Worm (Caenorhabditis elegans) whole organism, early embryonic: Measurements from ENCODE around the gene asp-12.

Experiments
- B0310.2 ChIP-seq: sonication (generic microtip); optimal IDR thresholded peaks from 2 replicates; lab custom pipeline; 2016; ENCODE audit warnings: mild to moderate bottlenecking, missing genetic modification characterization, missing compliant biosample characterization
- F13C5.2 ChIP-seq: sonication (generic microtip); optimal IDR thresholded peaks from 2 replicates; lab custom pipeline; 2017; ENCODE audit warnings: mild to moderate bottlenecking, missing genetic modification characterization, inconsistent platforms, missing compliant biosample characterization
- aly-1 ChIP-seq: sonication (generic microtip); optimal IDR thresholded peaks from 2 replicates; lab custom pipeline; 2016; ENCODE audit warnings: missing genetic modification characterization, missing compliant biosample characterization
- ama-1 ChIP-seq: fragments of 150-350 bp; optimal IDR thresholded peaks from 2 replicates; lab custom pipeline; 2014
- ceh-13 ChIP-seq: fragments of 200-800 bp; sonication (Bioruptor generic); optimal IDR thresholded peaks from 2 replicates; lab custom pipeline; 2018; ENCODE audit warnings: mild to moderate bottlenecking, missing genetic modification characterization, missing compliant biosample characterization
- ceh-36 ChIP-seq: sonication (generic microtip); optimal IDR thresholded peaks from 2 replicates; lab custom pipeline; 2016; ENCODE audit warnings: missing genetic modification characterization, inconsistent platforms, missing compliant biosample characterization
- ets-7 ChIP-seq: sonication (generic microtip); optimal IDR thresholded peaks from 2 replicates; lab custom pipeline; 2016; ENCODE audit warnings: missing genotype, missing genetic modification characterization, missing compliant biosample characterization
- flt-1 ChIP-seq: fragments of 200-800 bp; sonication (Bioruptor generic); IDR thresholded peaks from 2 replicates; pipeline ENCODE4 v1.3.6; 2022; ENCODE audit warnings: missing genetic modification characterization, missing compliant biosample characterization
- hmbx-1 ChIP-seq: sonication (generic microtip); optimal IDR thresholded peaks from 2 replicates; lab custom pipeline; 2016; ENCODE audit warnings: mild to moderate bottlenecking, missing genetic modification characterization, missing compliant biosample characterization
- hmg-4 ChIP-seq: fragments of 200-800 bp; sonication (Bioruptor generic); optimal IDR thresholded peaks from 2 replicates; lab custom pipeline; 2018; ENCODE audit warnings: mild to moderate bottlenecking, missing genetic modification characterization, missing compliant biosample characterization
- hnd-1 ChIP-seq: sonication (generic microtip); optimal IDR thresholded peaks from 2 replicates; lab custom pipeline; 2016; ENCODE audit warnings: missing genetic modification characterization, missing compliant biosample characterization
- pes-1 ChIP-seq: fragments of 200-800 bp; sonication (Bioruptor generic); IDR thresholded peaks from 2 replicates; pipeline ENCODE4 v1.3.6; 2022; ENCODE audit warnings: missing genetic modification reagents, missing genetic modification characterization, missing compliant biosample characterization
- scrt-1 ChIP-seq: fragments of 200-800 bp; sonication (Bioruptor generic); IDR thresholded peaks from 2 replicates; pipeline ENCODE4 v1.3.6; 2022; ENCODE audit warnings: missing genetic modification characterization, missing compliant biosample characterization
- sea-1 ChIP-seq: fragments of 200-800 bp; sonication (Bioruptor generic); conservative IDR thresholded peaks from 2 replicates; pipeline ENCODE4 v1.3.6; 2022; ENCODE audit warnings: missing genetic modification characterization, missing compliant biosample characterization
- tbx-11 ChIP-seq: fragments of 200-800 bp; sonication (Bioruptor generic); IDR thresholded peaks from 2 replicates; pipeline ENCODE4 v1.3.6; 2022; ENCODE audit warnings: missing genetic modification characterization, missing compliant biosample characterization
- tbx-37 ChIP-seq: fragments of 200-800 bp; sonication (Bioruptor generic); conservative IDR thresholded peaks from 2 replicates; pipeline ENCODE4 v1.3.6; 2022; ENCODE audit warnings: missing genetic modification reagents, missing genetic modification characterization, missing compliant biosample characterization
- tra-4 ChIP-seq: sonication (generic microtip); optimal IDR thresholded peaks from 2 replicates; lab custom pipeline; 2017; ENCODE audit warnings: missing genetic modification characterization, missing compliant biosample characterization

The asp-12 gene

ce11 chrV:8268902-8269301 is at the start of gene asp-12, which contains the start of gene asp-6:
Gene asp-12, plus strand, starts transcription at chrV:8269210.
Gene asp-6, minus strand, starts transcription at chrV:8268937.
- TF ChIP-seq flt-1 (GFP tag; lab: Robert Waterston, UW), result no peak
- TF ChIP-seq scrt-1 (GFP tag; lab: Robert Waterston, UW), result no peak
- no peak for TF ChIP-seq ceh-36 (tag; lab: Kevin White, UChicago)
- no peak for TF ChIP-seq hnd-1 (tag; lab: Kevin White, UChicago)
- no peak for TF ChIP-seq ets-7 (tag; lab: Kevin White, UChicago)
- TF ChIP-seq ama-1 (lab: Kevin White, UChicago), result no peak
- no peak for TF ChIP-seq tra-4 (tag; lab: Kevin White, UChicago)
- no peak for TF ChIP-seq pes-1
- TF ChIP-seq hmbx-1 (tag; lab: Kevin White, UChicago), result no peak
- TF ChIP-seq hmg-4 (GFP tag; lab: Kevin White, UChicago), result no peak
- TF ChIP-seq aly-1 (tag; lab: Kevin White, UChicago), result no peak
- no peak for TF ChIP-seq tbx-37 (GFP tag; lab: Robert Waterston, UW)
- no peak for TF ChIP-seq ceh-13 (GFP tag; lab: Kevin White, UChicago)
- no peak for TF ChIP-seq B0310.2 (tag; lab: Kevin White, UChicago)
- no peak for TF ChIP-seq F13C5.2 (tag; lab: Kevin White, UChicago)
- TF ChIP-seq tbx-11 (GFP tag; lab: Robert Waterston, UW), result no peak
- TF ChIP-seq sea-1 (GFP tag; lab: Robert Waterston, UW), result no peak

- TF ChIP-seq ama-1 (lab: Kevin White, UChicago) (no peak), hmg-4 (GFP tag; lab: Kevin White, UChicago) (no peak), hmbx-1 (tag; lab: Kevin White, UChicago) (no peak), tbx-37 (GFP tag; lab: Robert Waterston, UW) (no peak), sea-1 (GFP tag; lab: Robert Waterston, UW) (no peak), pes-1 (no peak), aly-1 (tag; lab: Kevin White, UChicago) (no peak), ets-7 (tag; lab: Kevin White, UChicago) (no peak), B0310.2 (tag; lab: Kevin White, UChicago) (no peak), tra-4 (tag; lab: Kevin White, UChicago) (no peak)
Measured at ce11 chrV:8219550-8219949, 49.5 kb upstream of the asp-12 start.

ce11 chrV:8221083-8221538 is 47.9 kb upstream of the asp-12 start, which contains the start of the genes cogc-6 and air-1:
Gene cogc-6, minus strand, starts transcription at chrV:8221316.
Gene air-1, plus strand, starts transcription at chrV:8221488.
- no peak for TF ChIP-seq B0310.2 (tag; lab: Kevin White, UChicago)
- no peak for TF ChIP-seq hmg-4 (GFP tag; lab: Kevin White, UChicago)
- TF ChIP-seq ceh-36 (tag; lab: Kevin White, UChicago), result no peak
- no peak for TF ChIP-seq hmbx-1 (tag; lab: Kevin White, UChicago)
- no peak for TF ChIP-seq pes-1
- no peak for TF ChIP-seq tra-4 (tag; lab: Kevin White, UChicago)
- no peak for TF ChIP-seq scrt-1 (GFP tag; lab: Robert Waterston, UW)
- TF ChIP-seq flt-1 (GFP tag; lab: Robert Waterston, UW), result no peak
- TF ChIP-seq hnd-1 (tag; lab: Kevin White, UChicago), result no peak
- no peak for TF ChIP-seq sea-1 (GFP tag; lab: Robert Waterston, UW)
- no peak for TF ChIP-seq ceh-13 (GFP tag; lab: Kevin White, UChicago)
- TF ChIP-seq tbx-37 (GFP tag; lab: Robert Waterston, UW), result no peak
- TF ChIP-seq aly-1 (tag; lab: Kevin White, UChicago), result no peak
- no peak for TF ChIP-seq tbx-11 (GFP tag; lab: Robert Waterston, UW)
- no peak for TF ChIP-seq ets-7 (tag; lab: Kevin White, UChicago)
- TF ChIP-seq ama-1 (lab: Kevin White, UChicago), result no peak

ce11 chrV:8223417-8223816 is 45.6 kb upstream of the asp-12 start:
- TF ChIP-seq hnd-1 (tag; lab: Kevin White, UChicago), result no peak
- peak; percentile 22 for TF ChIP-seq ama-1 (lab: Kevin White, UChicago)

ce11 chrV:8224634-8225033 is 44.4 kb upstream of the asp-12 start, which contains the start of gene pax-1:
Gene pax-1, plus strand, starts transcription at chrV:8224934.
- TF ChIP-seq ama-1 (lab: Kevin White, UChicago) (no peak), aly-1 (tag; lab: Kevin White, UChicago) (no peak), tbx-37 (GFP tag; lab: Robert Waterston, UW) (no peak), scrt-1 (GFP tag; lab: Robert Waterston, UW) (no peak), ceh-36 (tag; lab: Kevin White, UChicago) (no peak), hmg-4 (GFP tag; lab: Kevin White, UChicago) (no peak), hmbx-1 (tag; lab: Kevin White, UChicago) (no peak), ets-7 (tag; lab: Kevin White, UChicago) (no peak), sea-1 (GFP tag; lab: Robert Waterston, UW) (no peak), B0310.2 (tag; lab: Kevin White, UChicago) (no peak), hnd-1 (tag; lab: Kevin White, UChicago) (no peak), tbx-11 (GFP tag; lab: Robert Waterston, UW) (no peak), ceh-13 (GFP tag; lab: Kevin White, UChicago) (no peak), tra-4 (tag; lab: Kevin White, UChicago) (no peak), F13C5.2 (tag; lab: Kevin White, UChicago) (no peak)

ce11 chrV:8226812-8227211 is 42.2 kb upstream of the asp-12 start, which contains the start of gene K07C11.10:
Gene K07C11.10, minus strand, starts transcription at chrV:8226912.
- no peak for TF ChIP-seq B0310.2 (tag; lab: Kevin White, UChicago)

- peak; percentile 57 for TF ChIP-seq F13C5.2 (tag; lab: Kevin White, UChicago)
- peak; percentile 73 for TF ChIP-seq ama-1 (lab: Kevin White, UChicago)
- TF ChIP-seq aly-1 (tag; lab: Kevin White, UChicago), result peak; percentile 8
- no peak for TF ChIP-seq sea-1 (GFP tag; lab: Robert Waterston, UW)
- no peak for TF ChIP-seq tbx-37 (GFP tag; lab: Robert Waterston, UW)
- no peak for TF ChIP-seq pes-1
- TF ChIP-seq tbx-11 (GFP tag; lab: Robert Waterston, UW), result peak; percentile 30; the same call in 1 of the 2 replicates
- TF ChIP-seq hmg-4 (GFP tag; lab: Kevin White, UChicago), result peak; percentile 23
- TF ChIP-seq scrt-1 (GFP tag; lab: Robert Waterston, UW), result no peak
- no peak for TF ChIP-seq hnd-1 (tag; lab: Kevin White, UChicago)
Measured at ce11 chrV:8228712-8229119, 40.3 kb upstream of the asp-12 start.
